Fruit fly (Drosophila melanogaster) whole organism: ENCODE results near the gene CG31224.

Experiments
- CG8478 ChIP-seq: fragments of >200 bp; optimal IDR thresholded peaks from 2 replicates; lab custom pipeline; 2018; ENCODE audit warnings: inconsistent platforms
- Dll ChIP-seq: fragments of >200 bp; optimal IDR thresholded peaks from 2 replicates; lab custom pipeline; 2017
- EcR ChIP-seq, 2 experiments: fragments of >200 bp; optimal IDR thresholded peaks; 2 replicates each; lab custom pipeline; 2017; ENCODE audit warnings: missing biosample characterization in 2 of 2, missing genetic modification characterization in 2 of 2, missing genetic modification reagents in 2 of 2
- usp ChIP-seq: fragments of >200 bp; optimal IDR thresholded peaks from 2 replicates; lab custom pipeline; 2017; ENCODE audit warnings: missing biosample characterization, missing genetic modification characterization, mixed read lengths

DNA sequence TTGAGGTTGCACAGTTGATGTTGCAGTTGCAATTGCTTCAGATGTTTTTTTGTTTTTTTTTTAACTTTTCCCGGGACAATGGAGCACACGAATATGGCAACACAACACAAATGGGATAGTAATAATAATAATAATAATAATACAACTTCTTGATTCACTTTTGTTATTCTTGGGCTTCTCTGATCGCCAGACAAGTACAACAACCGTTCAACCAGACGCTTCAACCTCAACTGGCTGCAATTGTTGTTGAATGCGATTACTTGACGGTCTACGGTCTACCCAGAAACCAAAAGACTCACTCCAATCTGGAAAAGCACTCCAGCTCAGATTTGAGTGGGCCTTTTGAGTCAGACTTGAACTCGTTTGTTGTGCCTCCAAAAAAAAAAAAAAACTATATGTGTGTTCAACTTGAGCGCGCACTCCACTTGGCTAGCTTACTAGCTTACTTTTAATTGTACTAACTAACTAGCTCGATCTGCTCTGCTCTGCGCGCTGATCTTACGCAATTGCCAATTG, 17.8 kb downstream of the CG31224 start, which contains the start of gene CG14301:
- TF ChIP-seq Dll (lab: Kevin White, UChicago) (no peak), CG8478 (lab: Kevin White, UChicago) (no peak), EcR (GFP tag; optimal IDR thresholded peaks at IDR 0.05; lab: Kevin White, UChicago) (no peak), usp (no peak)
